Worm (Caenorhabditis elegans) whole organism, L4 larva: ENCODE results near the gene hlb-1.

ENCODE experiments used
- F10B5.3 ChIP-seq: sonication (generic microtip); optimal IDR thresholded peaks from 2 replicates; lab custom pipeline; 2016; ENCODE audit warnings: mild to moderate bottlenecking, missing genetic modification characterization, missing compliant biosample characterization
- F37D6.2 ChIP-seq: sonication (generic microtip); optimal IDR thresholded peaks from 2 replicates; lab custom pipeline; 2016; ENCODE audit warnings: mild to moderate bottlenecking, missing genetic modification characterization, missing compliant biosample characterization
- F44E2.7 ChIP-seq: fragments of 200-800 bp; sonication (Bioruptor generic); IDR thresholded peaks from 2 replicates; pipeline ENCODE4 v2.1.2; 2022; ENCODE audit warnings: missing genetic modification characterization, missing compliant biosample characterization
- T26A8.4 ChIP-seq: fragments of 200-800 bp; sonication (Bioruptor generic); IDR thresholded peaks from 2 replicates; pipeline ENCODE4 v1.3.6; 2022; ENCODE audit warnings: missing genetic modification characterization, missing compliant biosample characterization
- ZK337.2 ChIP-seq: fragments of 200-800 bp; sonication (Bioruptor generic); IDR thresholded peaks from 2 replicates; pipeline ENCODE4 v1.3.6; 2022; ENCODE audit warnings: missing genetic modification reagents, missing genetic modification characterization, missing compliant biosample characterization
- ZK546.5 ChIP-seq, 2 experiments: sonication (generic microtip); optimal IDR thresholded peaks; 2 replicates each; lab custom pipeline; 2017; ENCODE audit warnings: missing biosample characterization in 2 of 2, missing genetic modification characterization in 2 of 2
- ama-1 ChIP-seq: fragments of 150-350 bp; optimal IDR thresholded peaks from 2 replicates; lab custom pipeline; 2014; ENCODE audit warnings: inconsistent platforms, mixed read lengths
- arid-1 ChIP-seq: fragments of 200-800 bp; sonication (Bioruptor generic); conservative IDR thresholded peaks from 2 replicates; pipeline ENCODE4 v1.3.6; 2022; ENCODE audit warnings: missing genetic modification reagents, missing genetic modification characterization, missing compliant biosample characterization
- attf-4 ChIP-seq: sonication (generic microtip); optimal IDR thresholded peaks from 3 replicates; lab custom pipeline; 2017; ENCODE audit warnings: missing biosample characterization, missing genetic modification characterization
- ceh-28 ChIP-seq: fragments of 150-350 bp; optimal IDR thresholded peaks from 2 replicates; lab custom pipeline; 2014; ENCODE audit warnings: missing biosample characterization, missing genetic modification reagents, missing genetic modification characterization
- ctbp-1 ChIP-seq: fragments of 200-800 bp; sonication (Bioruptor generic); IDR thresholded peaks from 2 replicates; pipeline ENCODE4 v1.3.6; 2022; ENCODE audit warnings: missing genetic modification reagents, missing genetic modification characterization, missing compliant biosample characterization
- dve-1 ChIP-seq: sonication (generic microtip); optimal IDR thresholded peaks from 2 replicates; lab custom pipeline; 2017; ENCODE audit warnings: antibody characterized with exemption, mild to moderate bottlenecking, missing genetic modification characterization, missing compliant biosample characterization; ENCODE audit not compliant: insufficient read depth
- hif-1 ChIP-seq, 2 experiments: sonication (generic microtip); optimal IDR thresholded peaks; 2 replicates each; lab custom pipeline; 2016 to 2017; ENCODE audit warnings: missing compliant biosample characterization in 2 of 2, missing genetic modification characterization in 2 of 2, missing genetic modification reagents in 2 of 2, missing genotype in 2 of 2, mild to moderate bottlenecking in 1 of 2
- hlh-11 ChIP-seq: fragments of 200-800 bp; sonication (Bioruptor generic); optimal IDR thresholded peaks from 2 replicates; lab custom pipeline; 2018; ENCODE audit warnings: mild to moderate bottlenecking, missing genetic modification characterization, missing compliant biosample characterization
- hlh-30 ChIP-seq: sonication (generic microtip); optimal IDR thresholded peaks from 2 replicates; lab custom pipeline; 2017; ENCODE audit warnings: antibody characterized with exemption, mild to moderate bottlenecking, missing genetic modification characterization, missing compliant biosample characterization; ENCODE audit not compliant: insufficient read depth
- hmg-1.1 ChIP-seq: fragments of 200-800 bp; sonication (Bioruptor generic); IDR thresholded peaks from 2 replicates; pipeline ENCODE4 v1.3.6; 2022; ENCODE audit warnings: missing genetic modification reagents, missing genetic modification characterization, missing compliant biosample characterization
- lim-7 ChIP-seq: fragments of 200-800 bp; sonication (Bioruptor generic); IDR thresholded peaks from 2 replicates; pipeline ENCODE4 v1.3.6; 2022; ENCODE audit warnings: missing genetic modification characterization, missing compliant biosample characterization
- lir-3 ChIP-seq: sonication (generic microtip); optimal IDR thresholded peaks from 2 replicates; lab custom pipeline; 2016; ENCODE audit warnings: mild to moderate bottlenecking, missing genetic modification characterization, missing compliant biosample characterization
- lsy-2 ChIP-seq, 2 experiments: fragments of 150-350 bp in 1 of 2; sonication (generic microtip) in 1 of 2; optimal IDR thresholded peaks; 2 replicates each; lab custom pipeline; 2014 to 2017; ENCODE audit warnings: missing biosample characterization in 2 of 2, missing genetic modification characterization in 2 of 2
- madf-9 ChIP-seq: fragments of 200-800 bp; sonication (Bioruptor generic); conservative IDR thresholded peaks from 2 replicates; pipeline ENCODE4 v1.3.6; 2022; ENCODE audit warnings: missing genetic modification reagents, missing genetic modification characterization, missing compliant biosample characterization
- mep-1 ChIP-seq: fragments of 150-350 bp; sonication (generic microtip); optimal IDR thresholded peaks from 3 replicates; lab custom pipeline; 2014; ENCODE audit warnings: missing biosample characterization, missing genetic modification characterization
- nhr-11 ChIP-seq: fragments of 150-350 bp; optimal IDR thresholded peaks from 2 replicates; lab custom pipeline; 2014; ENCODE audit warnings: missing biosample characterization, missing genetic modification characterization
- nhr-111 ChIP-seq: fragments of 200-800 bp; sonication (Bioruptor generic); optimal IDR thresholded peaks from 2 replicates; lab custom pipeline; 2018; ENCODE audit warnings: mild to moderate bottlenecking, missing genetic modification characterization, missing compliant biosample characterization
- nhr-25 ChIP-seq: sonication (generic microtip); optimal IDR thresholded peaks from 2 replicates; lab custom pipeline; 2017; ENCODE audit warnings: missing genetic modification characterization, mild to moderate bottlenecking, missing compliant biosample characterization, antibody characterized with exemption, moderate library complexity, borderline replicate concordance; ENCODE audit not compliant: insufficient read depth
- nhr-41 ChIP-seq: fragments of 200-800 bp; sonication (Bioruptor generic); IDR thresholded peaks from 2 replicates; pipeline ENCODE4 v1.3.6; 2022; ENCODE audit warnings: missing genetic modification reagents, missing genetic modification characterization, missing compliant biosample characterization
- nhr-76 ChIP-seq: fragments of 150-350 bp; optimal IDR thresholded peaks from 2 replicates; lab custom pipeline; 2014; ENCODE audit warnings: missing biosample characterization, missing genetic modification characterization
- php-3 ChIP-seq: fragments of 200-800 bp; sonication (Bioruptor generic); IDR thresholded peaks from 2 replicates; pipeline ENCODE4 v1.3.6; 2022; ENCODE audit warnings: missing genetic modification reagents, missing genetic modification characterization, missing compliant biosample characterization
- skn-1 ChIP-seq: fragments of 150-350 bp; optimal IDR thresholded peaks from 2 replicates; lab custom pipeline; 2014; ENCODE audit warnings: missing biosample characterization, missing genetic modification characterization
- snpc-1.2 ChIP-seq: fragments of 200-800 bp; sonication (Bioruptor generic); IDR thresholded peaks from 2 replicates; pipeline ENCODE4 v1.3.6; 2022; ENCODE audit warnings: missing genetic modification reagents, missing genetic modification characterization, missing compliant biosample characterization
- spr-1 ChIP-seq: sonication (generic microtip); optimal IDR thresholded peaks from 2 replicates; lab custom pipeline; 2016; ENCODE audit warnings: mild to moderate bottlenecking, missing genetic modification characterization, missing compliant biosample characterization
- tag-97 ChIP-seq: fragments of 200-800 bp; sonication (Bioruptor generic); IDR thresholded peaks from 2 replicates; pipeline ENCODE4 v1.3.6; 2022; ENCODE audit warnings: missing genetic modification characterization, missing compliant biosample characterization
- unc-130 ChIP-seq: sonication (generic microtip); optimal IDR thresholded peaks from 2 replicates; lab custom pipeline; 2016; ENCODE audit warnings: missing genetic modification reagents, missing genetic modification characterization, missing compliant biosample characterization
- unc-62 ChIP-seq, 3 experiments: fragments of 150-350 bp in 1 of 3; sonication (generic microtip); optimal IDR thresholded peaks in 2 of 3; peaks in 1 of 3; 1 replicate in 1 of 3; 2 replicates in 2 of 3; lab custom pipeline; 2014 to 2017; ENCODE audit warnings: missing biosample characterization in 3 of 3, missing genetic modification characterization in 3 of 3, missing genetic modification reagents in 3 of 3, missing genotype in 1 of 3
- zfp-2 ChIP-seq: sonication (generic microtip); optimal IDR thresholded peaks from 2 replicates; lab custom pipeline; 2016; ENCODE audit warnings: mild to moderate bottlenecking, missing genetic modification characterization, missing compliant biosample characterization
- zfp-3 ChIP-seq: fragments of 200-800 bp; sonication (Bioruptor generic); conservative IDR thresholded peaks from 2 replicates; pipeline ENCODE4 v1.3.6; 2022; ENCODE audit warnings: missing genetic modification reagents, missing genetic modification characterization, missing compliant biosample characterization
- ztf-11 ChIP-seq: fragments of 150-350 bp; optimal IDR thresholded peaks from 2 replicates; lab custom pipeline; 2014; ENCODE audit warnings: missing biosample characterization, missing genetic modification characterization

The hlb-1 gene

DNA sequence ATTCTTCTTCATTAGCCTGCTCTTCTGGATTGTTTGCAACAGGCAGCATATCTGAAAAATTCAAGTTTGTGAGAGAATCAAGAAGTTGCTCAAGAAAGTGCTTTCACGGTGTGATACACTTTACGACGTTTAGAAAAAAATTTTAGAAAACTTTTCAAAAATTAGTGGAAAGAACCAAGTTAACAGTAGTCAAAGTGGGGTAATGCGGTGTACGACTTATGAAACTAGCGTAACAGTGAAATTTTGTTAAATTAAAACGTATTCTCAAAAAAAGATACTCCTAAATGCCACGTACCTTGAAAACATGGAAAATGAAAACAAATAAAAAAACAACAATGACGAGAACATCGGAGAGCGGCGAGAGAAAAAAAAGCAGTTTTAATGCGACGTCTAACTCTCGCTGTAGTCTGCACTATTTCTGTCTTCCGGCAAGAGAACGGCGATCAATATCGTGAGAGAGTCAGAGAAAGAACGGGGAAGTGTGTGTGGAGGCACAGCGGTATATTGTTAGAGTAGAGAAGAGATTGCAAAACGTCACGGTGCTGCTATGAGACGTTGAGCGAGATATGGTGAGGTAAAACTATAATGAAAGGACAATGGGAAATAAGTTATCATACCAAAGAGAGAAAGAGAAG lies 34.7 kb upstream of the hlb-1 start, which contains the start of gene ekl-5 (continued):
- peak in 1 of 2 experiments; percentile 70 for TF ChIP-seq lsy-2 (tag; optimal IDR thresholded peaks at IDR 0.05; lab: Kevin White, UChicago)

DNA sequence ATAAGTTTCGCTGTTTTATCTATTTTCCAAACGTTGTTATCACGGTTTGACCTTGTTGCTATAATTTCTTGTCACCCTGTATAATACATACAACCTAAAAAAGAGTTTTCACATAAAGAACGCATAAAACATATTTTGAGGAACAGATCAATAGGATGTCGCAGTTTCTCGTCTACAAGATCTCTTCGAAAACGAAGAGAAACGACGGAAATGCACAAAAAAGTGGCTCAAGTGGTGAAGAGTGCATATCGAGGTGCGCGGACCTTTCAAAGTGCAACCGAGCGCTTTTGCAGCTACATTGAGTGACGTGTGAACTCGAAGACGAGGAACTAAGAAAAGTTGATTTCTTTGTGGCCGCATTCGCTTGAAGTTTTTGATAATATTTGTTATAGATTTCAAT lies 31.8 kb upstream of the hlb-1 start, which contains the start of gene Y26E6A.2:
Gene Y26E6A.2, minus strand, starts transcription at position 101 of the 400 bp plus-strand sequence.
- no peak for TF ChIP-seq php-3
- TF ChIP-seq ama-1 (lab: Kevin White, UChicago): no peak
- TF ChIP-seq ztf-11: no peak
- TF ChIP-seq tag-97: no peak
- no peak for TF ChIP-seq madf-9 (GFP tag; lab: Robert Waterston, UW)

DNA sequence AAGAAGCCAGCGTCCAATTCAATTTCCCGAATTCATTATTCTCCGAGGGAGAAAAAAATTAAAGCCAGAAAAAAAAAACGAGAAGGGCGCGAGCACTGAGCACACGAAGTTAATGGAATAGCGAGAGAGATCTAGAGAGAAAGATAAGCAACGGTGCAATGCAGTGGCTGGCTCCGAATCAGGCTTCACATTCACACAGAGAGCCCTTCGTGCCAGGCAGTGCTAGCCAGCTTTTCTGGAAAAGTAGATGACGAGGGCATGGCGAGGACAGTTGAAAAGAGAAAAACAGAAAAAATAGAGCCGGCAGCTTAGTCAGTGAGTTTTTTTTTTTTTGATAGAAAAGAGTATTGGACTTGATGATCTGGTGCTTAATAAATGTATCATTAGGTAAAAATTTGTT lies 31.1 kb upstream of the hlb-1 start:
- no peak for TF ChIP-seq attf-4 (tag; lab: Kevin White, UChicago)
- TF ChIP-seq ZK337.2 (GFP tag; lab: Robert Waterston, UW): no peak
- TF ChIP-seq spr-1 (tag; lab: Kevin White, UChicago): no peak
- TF ChIP-seq T26A8.4 (GFP tag; lab: Robert Waterston, UW): no peak
- TF ChIP-seq hlh-11 (tag; lab: Kevin White, UChicago): no peak
- peak in 1 of 2 experiments; percentile 9 for TF ChIP-seq unc-62 (GFP tag; optimal IDR thresholded peaks at IDR 0.05 in 1 of 2; lab: Kevin White, UChicago)
- TF ChIP-seq unc-62 (tag; optimal IDR thresholded peaks at IDR 0.05; lab: Kevin White, UChicago): no peak
- no peak for TF ChIP-seq lim-7 (GFP tag; lab: Robert Waterston, UW)
- TF ChIP-seq nhr-76 (tag; lab: Kevin White, UChicago): no peak
- TF ChIP-seq ZK546.5 (tag; optimal IDR thresholded peaks at IDR 0.05; lab: Kevin White, UChicago): no peak
- TF ChIP-seq nhr-25 (tag; lab: Kevin White, UChicago): no peak
- no peak for TF ChIP-seq arid-1 (GFP tag; lab: Robert Waterston, UW)
- no peak for TF ChIP-seq skn-1
- peak; percentile 2 for TF ChIP-seq nhr-11
- no peak for TF ChIP-seq dve-1 (tag; lab: Kevin White, UChicago)
- TF ChIP-seq ceh-28: no peak
- peak; percentile 13 for TF ChIP-seq F37D6.2 (tag; lab: Kevin White, UChicago)
- peak in 1 of 2 experiments; percentile 34 for TF ChIP-seq lsy-2 (tag; optimal IDR thresholded peaks at IDR 0.05; lab: Kevin White, UChicago)
- no peak for TF ChIP-seq nhr-41 (GFP tag; lab: Robert Waterston, UW)
- TF ChIP-seq, all 104 proteins: peak for 4

DNA sequence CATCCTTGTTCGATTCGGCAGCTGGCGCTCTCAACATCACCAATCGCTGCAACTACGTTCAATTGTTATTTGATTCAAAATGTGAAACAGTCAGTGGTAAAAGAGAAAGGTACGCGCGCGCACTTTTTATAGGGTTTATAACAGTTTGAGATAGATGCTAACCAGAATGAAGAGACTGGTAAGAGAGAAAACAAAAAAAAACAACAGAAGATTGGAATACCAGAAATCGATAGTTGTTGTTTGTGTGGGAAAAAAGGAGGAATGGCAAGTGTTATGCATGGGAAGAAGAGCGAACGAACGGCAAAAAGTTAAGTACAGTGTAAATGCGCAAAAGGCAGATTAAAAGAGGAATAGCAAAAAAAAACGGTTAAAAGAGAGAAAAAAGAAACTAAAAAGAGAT lies 27.3 kb upstream of the hlb-1 start, which contains the start of gene Y26E6A.3:
Gene Y26E6A.3, minus strand, starts transcription at position 101 of the 400 bp plus-strand sequence.
- no peak for TF ChIP-seq hmg-1.1 (GFP tag; lab: Robert Waterston, UW)
- no peak for TF ChIP-seq F10B5.3 (tag; lab: Kevin White, UChicago)
- no peak for TF ChIP-seq snpc-1.2
- no peak for TF ChIP-seq attf-4 (tag; lab: Kevin White, UChicago)
- TF ChIP-seq nhr-111 (GFP tag; lab: Kevin White, UChicago): no peak
- TF ChIP-seq nhr-11: no peak
- TF ChIP-seq dve-1 (tag; lab: Kevin White, UChicago): no peak
- no peak for TF ChIP-seq zfp-3
- no peak for TF ChIP-seq zfp-2 (tag; lab: Kevin White, UChicago)
- no peak for TF ChIP-seq ama-1 (lab: Kevin White, UChicago)
- TF ChIP-seq unc-130 (GFP tag; lab: Kevin White, UChicago): no peak
- TF ChIP-seq F44E2.7: no peak
- no peak for TF ChIP-seq lir-3 (tag; lab: Kevin White, UChicago)
- no peak for TF ChIP-seq mep-1 (tag; lab: Kevin White, UChicago)
- TF ChIP-seq hif-1 (tag; optimal IDR thresholded peaks at IDR 0.05; lab: Kevin White, UChicago): no peak
- no peak for TF ChIP-seq ctbp-1 (GFP tag; lab: Robert Waterston, UW)
- TF ChIP-seq hlh-30 (tag; lab: Kevin White, UChicago): no peak
- TF ChIP-seq, all 104 proteins: peak for 0
